Worm (Caenorhabditis elegans) whole organism, midembryonic: ENCODE data around the gene sri-7.

Experiments
- T22C8.4 ChIP-seq: fragments of 200-800 bp; sonication (Bioruptor generic); IDR thresholded peaks from 2 replicates; pipeline ENCODE4 v1.3.6; 2022; ENCODE audit warnings: missing genetic modification characterization, missing compliant biosample characterization
- cog-1 ChIP-seq: sonication (generic microtip); optimal IDR thresholded peaks from 2 replicates; lab custom pipeline; 2016; ENCODE audit warnings: missing genetic modification characterization, missing compliant biosample characterization
- flt-1 ChIP-seq: fragments of 200-800 bp; sonication (Bioruptor generic); IDR thresholded peaks from 2 replicates; pipeline ENCODE4 v1.3.6; 2022; ENCODE audit warnings: missing genetic modification characterization, missing compliant biosample characterization
- med-1 ChIP-seq: sonication (generic microtip); optimal IDR thresholded peaks from 2 replicates; lab custom pipeline; 2017; ENCODE audit warnings: missing genetic modification characterization, mild to moderate bottlenecking, missing compliant biosample characterization, antibody characterized with exemption, missing genetic modification reagents; ENCODE audit not compliant: insufficient read depth

DNA sequence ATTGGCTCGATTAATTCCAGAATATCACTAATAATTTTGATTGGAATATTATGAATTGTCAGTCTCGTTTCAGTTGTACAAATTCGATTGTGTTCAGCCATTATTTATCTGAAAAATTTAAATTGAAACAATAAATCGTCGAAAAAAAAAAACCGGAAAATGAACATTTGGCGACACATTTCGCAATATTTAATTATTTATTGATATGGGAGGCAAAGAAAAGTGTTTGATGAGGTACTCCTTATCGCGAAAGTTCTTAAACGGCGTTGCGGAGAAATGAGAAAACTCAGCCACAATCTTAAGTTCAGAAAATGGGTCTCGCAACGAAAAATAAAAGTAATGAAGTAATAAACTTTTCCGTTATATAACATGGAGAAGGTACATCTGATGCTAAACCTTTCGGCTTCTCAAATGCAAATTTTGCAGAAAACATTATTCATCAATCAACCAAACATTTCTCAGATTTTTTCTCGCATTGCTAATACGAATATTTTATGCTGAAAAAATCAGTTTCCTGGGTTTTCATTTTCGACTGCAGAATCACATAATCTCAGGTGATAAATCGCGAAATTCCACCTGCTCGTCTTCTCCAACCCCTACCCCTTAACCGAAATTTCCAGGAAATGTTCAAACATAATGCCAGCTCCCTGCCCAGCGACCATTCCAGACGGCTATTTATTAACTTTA, at the start of gene sri-7, which contains the start of gene T06E6.15:
- TF ChIP-seq T22C8.4 (GFP tag; lab: Robert Waterston, UW) = no peak
- no peak for TF ChIP-seq med-1 (GFP tag; lab: Kevin White, UChicago)
- no peak for TF ChIP-seq flt-1 (GFP tag; lab: Robert Waterston, UW)
- no peak for TF ChIP-seq cog-1 (tag; lab: Kevin White, UChicago)
